Comparison of ENCODE assay signal across 1 worm cellular context in genomic region chrIII:5505474-5506022, ce11.
TF ChIP-seq lines count a peak whose summit lies in the region.

No protein-coding gene starts in this region.

TF ChIP-seq in whole organism, L4 larva, 104 proteins besides CTCF, POLR2A, EP300 and RAD21 (continued from another document):
- no peak for TF ChIP-seq attf-4 (tag; optimal IDR thresholded peaks at IDR 0.05; lab: Kevin White, UChicago)
- no peak for TF ChIP-seq tra-1 (GFP tag; IDR thresholded peaks at IDR 0.05; lab: Robert Waterston, UW)
- no peak for TF ChIP-seq saeg-2 (GFP tag; IDR thresholded peaks at IDR 0.05; lab: Robert Waterston, UW)
